Worm (Caenorhabditis elegans) whole organism, L4/young adult: Measurements from ENCODE around the gene crm-1.

Source experiments
- W03F9.2 ChIP-seq: fragments of 150-350 bp; optimal IDR thresholded peaks from 2 replicates; lab custom pipeline; 2014; ENCODE audit warnings: missing biosample characterization, missing genetic modification characterization
- dao-5 ChIP-seq: sonication (generic microtip); optimal IDR thresholded peaks from 2 replicates; lab custom pipeline; 2016; ENCODE audit warnings: missing genotype, missing genetic modification characterization, moderate library complexity, missing compliant biosample characterization
- him-1 ChIP-seq: sonication (generic microtip); optimal IDR thresholded peaks from 2 replicates; lab custom pipeline; 2016; ENCODE audit warnings: missing genotype, missing genetic modification reagents, missing genetic modification characterization, missing compliant biosample characterization

crm-1 gene

DNA sequence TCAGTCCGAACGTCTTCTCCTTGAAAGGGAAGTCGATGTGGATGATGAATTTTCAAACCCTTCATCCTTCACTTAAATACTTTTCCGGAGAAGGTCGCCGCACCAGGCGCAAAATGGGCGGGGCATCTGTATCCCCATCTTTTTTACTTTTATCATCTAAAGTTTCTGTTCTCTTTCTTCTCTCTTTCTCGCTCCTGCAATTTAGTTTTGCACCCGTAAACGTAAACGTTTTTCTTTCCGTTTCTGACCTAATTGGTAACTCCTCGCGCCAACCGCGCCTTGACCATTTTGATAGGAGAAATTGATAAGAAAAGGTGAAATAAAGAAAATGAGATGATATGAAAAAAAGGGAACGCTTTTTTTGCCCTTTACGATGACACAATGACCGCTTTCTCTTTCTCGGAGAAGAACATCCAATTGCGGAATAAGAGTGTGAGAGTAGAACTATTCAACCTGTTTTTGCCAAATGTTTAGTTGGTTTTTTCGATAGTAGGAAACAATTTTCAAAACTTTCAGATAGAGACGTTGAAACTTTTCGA lies 39.0 kb downstream of the crm-1 start, which contains the start of gene col-149:
Gene col-149, minus strand, starts transcription at position 51 of the 539 bp plus-strand sequence.
- no peak for TF ChIP-seq dao-5 (tag; lab: Kevin White, UChicago)
- no peak for TF ChIP-seq him-1 (tag; lab: Kevin White, UChicago)
- TF ChIP-seq W03F9.2 (tag; lab: Kevin White, UChicago) = no peak

DNA sequence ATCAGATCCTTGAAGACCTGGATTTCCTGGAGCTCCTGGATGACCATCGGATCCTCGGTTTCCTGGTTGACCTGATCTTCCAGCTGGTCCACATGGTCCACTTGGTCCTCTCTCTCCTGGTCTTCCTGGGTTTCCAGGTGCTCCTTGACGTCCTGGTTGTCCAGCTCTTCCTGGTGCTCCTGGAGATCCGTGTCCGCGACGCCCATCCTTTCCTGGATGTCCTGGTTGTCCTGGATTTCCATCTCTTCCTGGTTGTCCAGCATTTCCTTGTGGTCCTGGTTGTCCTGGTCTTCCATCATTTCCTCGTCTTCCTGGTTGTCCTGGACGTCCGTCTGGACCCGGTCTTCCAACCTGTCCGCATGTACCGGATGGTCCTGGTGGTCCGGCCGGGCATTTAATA lies 40.1 kb downstream of the crm-1 start:
- TF ChIP-seq him-1 (tag; lab: Kevin White, UChicago) (no peak), dao-5 (tag; lab: Kevin White, UChicago) (no peak), W03F9.2 (tag; lab: Kevin White, UChicago) (no peak)

DNA sequence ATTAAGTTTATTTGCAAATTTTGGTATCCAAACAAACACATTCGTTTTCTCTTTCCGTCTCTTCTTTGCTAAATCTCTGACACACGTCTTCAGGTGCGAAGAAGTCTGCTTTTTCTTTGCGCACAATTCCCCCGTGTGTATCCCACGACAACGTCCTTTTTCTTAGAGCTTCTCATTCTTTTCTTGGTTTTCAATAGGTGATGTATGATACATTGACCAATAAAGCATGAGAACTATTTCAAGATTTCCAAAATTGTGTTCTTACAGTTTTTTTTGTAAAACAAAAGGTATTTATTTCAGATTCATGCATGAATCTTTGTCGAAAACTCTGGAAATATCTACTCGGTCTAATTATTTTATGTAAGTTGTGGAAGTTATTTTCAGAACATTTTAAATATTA lies 42.2 kb downstream of the crm-1 start, which contains the start of gene B0024.15:
Gene B0024.15, plus strand, starts transcription at position 301 of the 400 bp plus-strand sequence.
- TF ChIP-seq dao-5 (tag; lab: Kevin White, UChicago) = no peak
- no peak for TF ChIP-seq him-1 (tag; lab: Kevin White, UChicago)
- no peak for TF ChIP-seq W03F9.2 (tag; lab: Kevin White, UChicago)

DNA sequence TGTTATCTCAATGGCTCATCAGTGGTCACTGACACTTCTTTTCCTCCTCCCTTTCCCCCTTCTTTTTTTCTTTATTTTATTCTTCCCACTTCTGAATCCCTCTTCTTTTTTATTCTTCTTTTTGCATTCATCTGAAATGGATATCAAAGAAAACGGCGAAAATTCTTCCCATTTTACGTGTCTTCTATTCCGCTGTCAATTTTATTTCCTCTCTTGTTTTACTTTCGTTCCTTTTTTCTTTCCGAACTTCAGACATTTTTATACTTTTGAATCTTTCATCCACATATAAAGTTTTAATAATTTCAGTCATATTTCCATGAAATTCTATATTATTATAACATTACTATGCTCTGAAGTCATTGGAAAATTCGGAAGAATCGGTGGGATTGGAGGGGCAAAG lies 44.7 kb downstream of the crm-1 start, which contains the start of gene B0024.3:
Gene B0024.3, plus strand, starts transcription at position 301 of the 400 bp plus-strand sequence.
- TF ChIP-seq dao-5 (tag; lab: Kevin White, UChicago) = no peak
- TF ChIP-seq him-1 (tag; lab: Kevin White, UChicago) = no peak
- no peak for TF ChIP-seq W03F9.2 (tag; lab: Kevin White, UChicago)

DNA sequence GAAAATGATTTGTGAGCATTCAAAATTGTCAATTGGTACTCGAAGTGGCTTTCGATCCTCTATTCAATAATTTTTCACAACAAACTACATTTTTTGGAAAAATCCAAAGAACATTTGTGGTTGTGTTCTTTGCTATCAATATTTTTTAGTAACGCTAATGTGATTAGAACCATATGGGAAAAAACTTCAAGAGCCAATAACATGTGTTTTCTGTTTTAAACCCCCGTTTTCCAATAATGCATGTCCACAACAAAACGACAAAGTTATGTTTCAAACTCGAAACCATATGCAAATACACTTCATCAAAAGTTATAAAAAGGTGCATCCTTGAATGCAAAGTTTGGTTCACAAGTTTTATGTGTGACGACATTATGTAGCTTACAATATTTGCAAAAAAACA lies 46.1 kb downstream of the crm-1 start:
- TF ChIP-seq dao-5 (tag; lab: Kevin White, UChicago) (no peak), him-1 (tag; lab: Kevin White, UChicago) (no peak), W03F9.2 (tag; lab: Kevin White, UChicago) (no peak)

DNA sequence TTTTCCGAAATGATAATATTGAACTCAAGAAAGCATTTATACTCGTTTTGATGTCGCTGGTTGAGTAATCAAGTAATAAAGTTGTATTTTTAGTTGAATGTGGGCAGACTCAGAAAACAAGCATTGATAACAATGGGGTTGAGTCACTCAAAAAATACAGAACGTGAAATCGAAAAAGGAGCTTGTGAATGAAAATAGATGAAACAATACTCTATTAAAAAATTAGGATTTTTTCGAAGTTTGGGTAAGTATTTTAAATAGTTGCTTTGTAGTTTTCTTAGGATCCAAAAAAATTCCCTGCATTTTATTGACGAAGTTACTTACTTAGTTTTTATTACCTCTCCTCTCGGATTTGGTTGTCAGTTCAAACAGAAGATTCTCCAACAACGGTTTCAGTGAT lies 48.5 kb downstream of the crm-1 start, which contains the start of gene lys-3:
Gene lys-3, minus strand, starts transcription at position 101 of the 400 bp plus-strand sequence.
- TF ChIP-seq dao-5 (tag; lab: Kevin White, UChicago) (no peak), W03F9.2 (tag; lab: Kevin White, UChicago) (no peak), him-1 (tag; lab: Kevin White, UChicago) (no peak)

DNA sequence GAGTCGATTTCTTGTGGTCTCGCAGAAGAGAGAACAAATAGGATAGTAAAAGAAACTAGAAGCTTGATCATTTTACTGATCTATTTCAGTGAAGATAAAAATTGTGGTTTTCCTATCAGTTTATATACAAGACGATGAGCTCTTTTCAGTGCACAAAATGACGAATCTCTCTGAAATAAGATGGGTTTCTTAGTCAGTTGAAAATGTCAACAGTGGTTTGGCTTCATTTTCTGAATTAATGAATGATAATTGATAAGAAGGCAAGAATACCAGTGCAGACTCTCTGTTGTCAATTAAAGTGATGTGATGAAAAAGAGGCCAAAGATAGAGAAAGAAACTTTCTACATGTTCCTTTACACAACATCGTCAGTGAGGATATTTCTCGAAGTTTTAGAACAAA lies 50.5 kb downstream of the crm-1 start, which contains the start of gene lys-2:
Gene lys-2, minus strand, starts transcription at position 101 of the 400 bp plus-strand sequence.
- no peak for TF ChIP-seq W03F9.2 (tag; lab: Kevin White, UChicago)
- TF ChIP-seq dao-5 (tag; lab: Kevin White, UChicago) = no peak
- TF ChIP-seq him-1 (tag; lab: Kevin White, UChicago) = no peak

DNA sequence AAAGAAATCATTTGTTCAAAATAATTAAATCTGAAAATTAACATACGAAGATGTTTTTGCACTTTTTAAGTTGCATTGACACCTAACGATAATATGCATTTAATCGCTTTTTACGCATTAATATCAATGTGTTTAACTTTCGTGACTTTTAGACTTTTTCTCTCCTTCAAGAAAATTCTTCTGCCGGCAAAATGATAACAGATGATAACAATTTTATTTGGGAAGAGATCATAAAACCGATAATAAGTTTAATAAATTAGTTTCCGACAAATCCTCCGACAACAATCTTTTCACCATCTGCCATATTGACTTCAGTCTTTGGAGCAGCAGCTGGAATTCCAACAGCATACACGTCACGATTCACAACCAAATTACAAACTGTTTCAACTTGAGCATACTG lies 51.8 kb downstream of the crm-1 start:
- no peak for TF ChIP-seq dao-5 (tag; lab: Kevin White, UChicago)
- no peak for TF ChIP-seq him-1 (tag; lab: Kevin White, UChicago)
- TF ChIP-seq W03F9.2 (tag; lab: Kevin White, UChicago) = no peak

DNA sequence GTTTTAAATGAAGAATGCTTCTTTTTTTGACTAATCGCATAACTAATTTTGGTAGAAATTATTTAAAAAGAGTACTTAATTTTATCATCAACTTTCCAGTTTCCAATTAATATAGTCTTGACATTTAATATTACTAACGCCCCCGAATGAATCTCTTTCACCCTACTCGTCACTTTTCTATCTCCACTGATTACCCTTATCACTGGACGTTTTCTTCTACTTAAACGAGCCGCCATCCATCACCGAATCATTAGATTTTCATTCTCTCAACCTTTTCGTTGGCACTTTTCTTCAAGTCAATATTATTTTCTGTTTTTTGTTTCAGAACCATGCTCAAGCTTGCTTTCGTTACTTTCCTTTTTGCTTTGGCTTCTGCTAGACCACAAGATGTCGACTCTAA lies 54.3 kb downstream of the crm-1 start, which contains the start of gene lys-1:
Gene lys-1, plus strand, starts transcription at position 326 of the 400 bp plus-strand sequence.
- no peak for TF ChIP-seq W03F9.2 (tag; lab: Kevin White, UChicago)
- no peak for TF ChIP-seq dao-5 (tag; lab: Kevin White, UChicago)
- no peak for TF ChIP-seq him-1 (tag; lab: Kevin White, UChicago)

DNA sequence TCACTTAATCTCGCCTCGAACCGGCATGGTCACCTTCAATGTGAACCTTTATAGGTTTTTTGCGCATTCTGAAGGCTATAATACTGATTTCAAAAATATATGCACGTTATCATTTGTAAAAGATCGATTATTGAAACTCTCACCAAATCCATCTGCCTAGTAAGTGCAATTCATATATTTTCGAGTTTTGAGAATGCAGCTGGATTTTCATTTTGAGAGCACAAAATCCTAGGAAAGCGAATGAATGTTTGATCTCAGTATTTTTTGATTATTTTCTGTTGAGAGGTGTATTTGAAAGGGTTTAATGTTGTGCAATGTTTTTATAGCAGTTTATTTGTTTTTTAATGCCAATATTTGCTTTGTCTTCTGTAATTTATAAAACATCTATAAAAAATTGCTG lies 55.9 kb downstream of the crm-1 start:
- TF ChIP-seq W03F9.2 (tag; lab: Kevin White, UChicago) (no peak), him-1 (tag; lab: Kevin White, UChicago) (no peak), dao-5 (tag; lab: Kevin White, UChicago) (no peak)

DNA sequence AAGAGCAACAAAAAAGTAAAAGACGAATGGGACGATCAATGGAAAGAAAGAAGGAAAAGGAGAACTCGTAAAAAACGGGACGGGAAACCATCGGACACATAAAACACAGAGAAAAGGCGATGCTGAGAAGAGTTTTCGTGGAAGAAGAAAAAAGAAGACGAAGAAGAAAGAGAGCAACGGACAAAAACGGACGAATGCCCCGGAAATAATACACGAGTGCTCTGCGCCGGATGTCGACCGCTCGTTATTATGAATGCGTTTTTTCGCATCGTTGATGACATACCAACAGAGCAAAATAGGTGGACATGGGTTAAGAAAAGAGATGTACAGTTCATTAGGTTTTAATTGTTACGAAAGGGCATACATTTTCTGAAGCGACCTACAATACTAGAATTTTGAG lies 56.3 kb downstream of the crm-1 start, which contains the start of gene Y22F5A.11:
Gene Y22F5A.11, minus strand, starts transcription at position 28 of the 400 bp plus-strand sequence.
- no peak for TF ChIP-seq dao-5 (tag; lab: Kevin White, UChicago)
- no peak for TF ChIP-seq him-1 (tag; lab: Kevin White, UChicago)
- TF ChIP-seq W03F9.2 (tag; lab: Kevin White, UChicago) = no peak

DNA sequence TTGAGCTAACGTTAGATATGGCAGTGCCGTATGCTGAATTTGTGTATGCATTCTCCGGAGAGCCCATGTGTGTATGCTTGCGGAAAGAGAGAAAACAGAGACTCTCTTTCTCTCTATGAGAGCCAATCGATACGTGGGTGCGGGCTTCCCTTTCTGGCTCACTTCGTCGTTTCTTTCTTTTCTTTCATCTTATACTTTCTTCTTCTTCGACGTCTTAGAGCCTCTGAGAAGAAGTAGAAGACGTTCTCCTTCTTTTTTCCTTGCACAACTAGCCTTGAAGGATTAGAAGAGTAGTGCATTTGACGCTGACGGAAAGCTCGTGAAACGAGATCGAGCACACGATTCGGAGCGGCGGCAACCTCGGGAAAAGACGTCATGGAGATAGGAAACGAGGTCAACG lies 58.1 kb downstream of the crm-1 start:
- TF ChIP-seq W03F9.2 (tag; lab: Kevin White, UChicago) (no peak), him-1 (tag; lab: Kevin White, UChicago) (peak; percentile 46), dao-5 (tag; lab: Kevin White, UChicago) (no peak)
